Fruit fly (Drosophila melanogaster): ENCODE data around the gene Ptpa.

The Ptpa gene

dm6 chr2L:3366043-3366679 lies 10.6 kb upstream of the Ptpa start (continued):
- TF ChIP-seq CG6765 (GFP tag; optimal IDR thresholded peaks at IDR 0.05): peak; percentile 9
- TF ChIP-seq Fer1 (GFP tag; optimal IDR thresholded peaks at IDR 0.05): peak; percentile 20
- TF ChIP-seq CG1024 (GFP tag; IDR thresholded peaks at IDR 0.05): no peak
- TF ChIP-seq Meics (GFP tag; optimal IDR thresholded peaks at IDR 0.05): no peak
- TF ChIP-seq lola (GFP tag; optimal IDR thresholded peaks at IDR 0.05): no peak
- no peak for TF ChIP-seq HLH3B (GFP tag; IDR thresholded peaks at IDR 0.05)
- TF ChIP-seq CkIIα-i1 (GFP tag; IDR thresholded peaks at IDR 0.05): no peak
- TF ChIP-seq CG15073 (GFP tag; optimal IDR thresholded peaks at IDR 0.05): no peak
- TF ChIP-seq onecut (GFP tag; IDR thresholded peaks at IDR 0.05): no peak
- TF ChIP-seq Doc3 (GFP tag; IDR thresholded peaks at IDR 0.05; ENCODE audit: partially characterized antibody): no peak
- TF ChIP-seq Trl (optimal IDR thresholded peaks at IDR 0.05): no peak
- no peak for TF ChIP-seq Trl (GFP tag; optimal IDR thresholded peaks at IDR 0.05)
- TF ChIP-seq jing (GFP tag; optimal IDR thresholded peaks at IDR 0.05): no peak
- TF ChIP-seq croc (GFP tag; conservative IDR thresholded peaks at IDR 0.05): no peak
- no peak for TF ChIP-seq pho (GFP tag; optimal IDR thresholded peaks at IDR 0.05)
- TF ChIP-seq CG1647 (GFP tag; optimal IDR thresholded peaks at IDR 0.05): no peak
- peak; percentile 78; the same call in 1 of the 4 replicates for TF ChIP-seq chinmo (GFP tag; IDR thresholded peaks at IDR 0.05; ENCODE audit: partially characterized antibody)
- no peak for TF ChIP-seq CG12104 (GFP tag; optimal IDR thresholded peaks at IDR 0.05)
- no peak for TF ChIP-seq Dad (GFP tag; optimal IDR thresholded peaks at IDR 0.05)
- TF ChIP-seq Hey (tag; optimal IDR thresholded peaks at IDR 0.05): peak; percentile 89
- TF ChIP-seq hth (optimal IDR thresholded peaks at IDR 0.05): no peak
- TF ChIP-seq CG17359 (tag; optimal IDR thresholded peaks at IDR 0.05): no peak
- TF ChIP-seq fd64A (GFP tag; optimal IDR thresholded peaks at IDR 0.05): no peak
- TF ChIP-seq CG15479 (GFP tag; optimal IDR thresholded peaks at IDR 0.05): no peak
- peak; percentile 28 for TF ChIP-seq CG5180 (GFP tag; optimal IDR thresholded peaks at IDR 0.05)
- no peak for TF ChIP-seq Scr (GFP tag; IDR thresholded peaks at IDR 0.05; ENCODE audit: partially characterized antibody)

dm6 chr2L:3368425-3368824 lies 8.4 kb upstream of the Ptpa start:
- no peak for TF ChIP-seq CG8359 (GFP tag; optimal IDR thresholded peaks at IDR 0.05; ENCODE audit: borderline replicate concordance)

- no peak for TF ChIP-seq CG10565 (GFP tag; optimal IDR thresholded peaks at IDR 0.05)
- peak; percentile 81 for TF ChIP-seq CG34376 (GFP tag; optimal IDR thresholded peaks at IDR 0.05)
- TF ChIP-seq lab (GFP tag; optimal IDR thresholded peaks at IDR 0.05): peak; percentile 34
- peak; percentile 68 for TF ChIP-seq CG10543 (GFP tag; optimal IDR thresholded peaks at IDR 0.05)
- no peak for TF ChIP-seq Myb (GFP tag; optimal IDR thresholded peaks at IDR 0.05)
- TF ChIP-seq exex (tag; optimal IDR thresholded peaks at IDR 0.05): peak; percentile 97
- peak; percentile 80 for TF ChIP-seq crol (GFP tag; IDR thresholded peaks at IDR 0.05)
- TF ChIP-seq CG32532 (GFP tag; IDR thresholded peaks at IDR 0.05): peak; percentile 11; the same call in 1 of the 2 replicates
- TF ChIP-seq Fer1 (GFP tag; optimal IDR thresholded peaks at IDR 0.05): peak; percentile 4
- TF ChIP-seq Eip74EF (GFP tag; optimal IDR thresholded peaks at IDR 0.05): no peak
- peak; percentile 72 for TF ChIP-seq cwo (GFP tag; optimal IDR thresholded peaks at IDR 0.05)
- TF ChIP-seq grn (GFP tag; optimal IDR thresholded peaks at IDR 0.05): peak; percentile 72
- peak; percentile 40 for TF ChIP-seq HmgZ (tag; optimal IDR thresholded peaks at IDR 0.05)
- no peak for TF ChIP-seq CG17186 (GFP tag; optimal IDR thresholded peaks at IDR 0.05)
- TF ChIP-seq sd (tag; optimal IDR thresholded peaks at IDR 0.05): peak; percentile 69
- TF ChIP-seq BtbVII (GFP tag; optimal IDR thresholded peaks at IDR 0.05): peak; percentile 49
- TF ChIP-seq slp2 (GFP tag; optimal IDR thresholded peaks at IDR 0.05): no peak
- 0 out of 2 replicates have a peak, but pooled peaks have one; percentile 33 for TF ChIP-seq rib (GFP tag; IDR thresholded peaks at IDR 0.05)
- peak; percentile 84 for TF ChIP-seq mirr (GFP tag; optimal IDR thresholded peaks at IDR 0.05)
- TF ChIP-seq CG18599 (GFP tag; optimal IDR thresholded peaks at IDR 0.05): peak; percentile 60
- peak; percentile 3 for TF ChIP-seq HHEX (GFP tag; optimal IDR thresholded peaks at IDR 0.05)
Observed at dm6 chr2L:3369083-3369653, 7.6 kb upstream of the Ptpa start.
